Worm (Caenorhabditis elegans): ENCODE measurements around the gene ZK892.4.

- no peak for TF ChIP-seq ama-1 (optimal IDR thresholded peaks at IDR 0.05)
- no peak for TF ChIP-seq nhr-237 (tag; optimal IDR thresholded peaks at IDR 0.05)
- TF ChIP-seq mab-5 (tag; optimal IDR thresholded peaks at IDR 0.05), result peak; percentile 58
- TF ChIP-seq unc-62 (GFP tag; optimal IDR thresholded peaks at IDR 0.05), result peak; percentile 28
- TF ChIP-seq nhr-6 (tag; optimal IDR thresholded peaks at IDR 0.05), result peak; percentile 73
- peak in 1 of 2 experiments; percentile 85 for TF ChIP-seq lsy-2 (tag; optimal IDR thresholded peaks at IDR 0.05)
- no peak for TF ChIP-seq unc-39 (tag; optimal IDR thresholded peaks at IDR 0.05)
- no peak for TF ChIP-seq aly-2 (tag; optimal IDR thresholded peaks at IDR 0.05)
- TF ChIP-seq skn-1 (tag; optimal IDR thresholded peaks at IDR 0.05), result no peak
- TF ChIP-seq unc-55 (GFP tag; optimal IDR thresholded peaks at IDR 0.05), result peak; percentile 73
- TF ChIP-seq nhr-11 (tag; optimal IDR thresholded peaks at IDR 0.05), result no peak
- peak; percentile 74 for TF ChIP-seq ceh-16 (tag; optimal IDR thresholded peaks at IDR 0.05)
These were observed 31.4 kb upstream of the ZK892.4 start, which contains the start of gene aakg-5 for ce11 chrII:9974967-9975366.
